Fruit fly (Drosophila melanogaster) whole organism, wandering third instar larva: ENCODE data around the gene Cpr67Fa2.

ENCODE experiments used
- Abd-B ChIP-seq: fragments of >200 bp; optimal IDR thresholded peaks from 2 replicates; lab custom pipeline; 2017; ENCODE audit warnings: missing biosample characterization, missing genetic modification characterization
- CG32264 ChIP-seq: fragments of 200-800 bp; sonication (Bioruptor generic); optimal IDR thresholded peaks from 2 replicates; lab custom pipeline; 2016; ENCODE audit warnings: missing biosample characterization, missing genetic modification characterization
- CG9705 ChIP-seq: fragments of 200-800 bp; sonication (Bioruptor generic); optimal IDR thresholded peaks from 2 replicates; lab custom pipeline; 2018; ENCODE audit warnings: missing biosample characterization, mild to moderate bottlenecking, missing genetic modification characterization
- CrebA ChIP-seq: fragments of 200-800 bp; sonication (Bioruptor generic); optimal IDR thresholded peaks from 2 replicates; lab custom pipeline; 2016; ENCODE audit warnings: missing biosample characterization, mild to moderate bottlenecking, missing genetic modification characterization, borderline replicate concordance
- Dfd ChIP-seq: fragments of >200 bp; optimal IDR thresholded peaks from 2 replicates; lab custom pipeline; 2017; ENCODE audit warnings: missing biosample characterization, missing genetic modification characterization
- Dif ChIP-seq: fragments of 200-275, 200-300 bp; sonication (Bioruptor generic); optimal IDR thresholded peaks from 2 replicates; lab custom pipeline; 2018; ENCODE audit warnings: missing biosample characterization, missing genetic modification characterization; ENCODE audit not compliant: partially characterized antibody
- GATAd ChIP-seq: sonication (Bioruptor generic); optimal IDR thresholded peaks from 2 replicates; lab custom pipeline; 2016; ENCODE audit warnings: missing biosample characterization, missing genetic modification characterization
- HLH106 ChIP-seq: fragments of 200-800 bp; optimal IDR thresholded peaks from 3 replicates; lab custom pipeline; 2019; ENCODE audit warnings: missing biosample characterization, mild to moderate bottlenecking, missing genetic modification characterization, moderate library complexity
- Hnf4 ChIP-seq: fragments of 200-800 bp; sonication (Bioruptor generic); optimal IDR thresholded peaks from 2 replicates; lab custom pipeline; 2016; ENCODE audit warnings: missing biosample characterization, mild to moderate bottlenecking, missing genetic modification characterization
- Hr78 ChIP-seq: fragments of >200 bp; optimal IDR thresholded peaks from 2 replicates; lab custom pipeline; 2017; ENCODE audit warnings: missing biosample characterization, missing genetic modification characterization
- Hr83 ChIP-seq: fragments of 200-300 bp; sonication (Bioruptor generic); optimal IDR thresholded peaks from 2 replicates; lab custom pipeline; 2016; ENCODE audit warnings: missing biosample characterization, mild to moderate bottlenecking, missing genetic modification characterization, moderate library complexity; ENCODE audit not compliant: poor library complexity, severe bottlenecking
- Jra ChIP-seq: sonication (Bioruptor generic); optimal IDR thresholded peaks from 2 replicates; lab custom pipeline; 2016; ENCODE audit warnings: missing biosample characterization, missing genetic modification characterization
- Mio ChIP-seq: sonication (Bioruptor generic); optimal IDR thresholded peaks from 2 replicates; lab custom pipeline; 2016; ENCODE audit warnings: missing biosample characterization, missing genetic modification characterization
- Myc ChIP-seq: fragments of >200 bp; optimal IDR thresholded peaks from 2 replicates; lab custom pipeline; 2017
- N ChIP-seq: fragments of >200 bp; optimal IDR thresholded peaks from 2 replicates; lab custom pipeline; 2018; ENCODE audit warnings: missing biosample characterization, missing external identifiers, missing genetic modification characterization
- OdsH ChIP-seq: fragments of 200-800 bp; sonication (Bioruptor generic); optimal IDR thresholded peaks from 2 replicates; lab custom pipeline; 2016; ENCODE audit warnings: missing biosample characterization, mild to moderate bottlenecking, missing genetic modification characterization
- Rel ChIP-seq, 2 experiments: fragments of 200-800 bp; sonication (Bioruptor generic) in 1 of 2; optimal IDR thresholded peaks; 2 replicates in 1 of 2; 3 replicates in 1 of 2; lab custom pipeline; 2016 to 2019; ENCODE audit warnings: mild to moderate bottlenecking in 2 of 2, missing biosample characterization in 2 of 2, missing genetic modification characterization in 2 of 2, moderate library complexity in 1 of 2
- Sp1 ChIP-seq: fragments of 200-800 bp; sonication (Bioruptor generic); optimal IDR thresholded peaks from 3 replicates; lab custom pipeline; 2019; ENCODE audit warnings: missing biosample characterization, mild to moderate bottlenecking, missing genetic modification characterization, moderate library complexity
- Vsx2 ChIP-seq: fragments of 200-300, 225-300 bp; sonication (Bioruptor generic); optimal IDR thresholded peaks from 2 replicates; lab custom pipeline; 2018; ENCODE audit warnings: missing biosample characterization, missing genetic modification characterization; ENCODE audit not compliant: partially characterized antibody
- br ChIP-seq: fragments of 200-800 bp; sonication (Bioruptor generic); optimal IDR thresholded peaks from 2 replicates; lab custom pipeline; 2016; ENCODE audit warnings: missing biosample characterization, missing genetic modification characterization
- brk ChIP-seq: fragments of 200-800 bp; sonication (Bioruptor generic); optimal IDR thresholded peaks from 2 replicates; lab custom pipeline; 2016; ENCODE audit warnings: missing biosample characterization, mild to moderate bottlenecking, missing genetic modification characterization
- dl ChIP-seq, 2 experiments: fragments of 175-275, 200-275 bp in 1 of 2; fragments of 200-275 bp in 1 of 2; sonication (Bioruptor generic); optimal IDR thresholded peaks; lab custom pipeline; 2018; ENCODE audit warnings: mild to moderate bottlenecking in 2 of 2, missing biosample characterization in 2 of 2, missing genetic modification characterization in 2 of 2, moderate library complexity in 2 of 2; ENCODE audit not compliant: partially characterized antibody in 2 of 2, insufficient read depth in 1 of 2
- dmrt93B ChIP-seq: fragments of 200-800 bp; sonication (Bioruptor generic); optimal IDR thresholded peaks from 2 replicates; lab custom pipeline; 2018; ENCODE audit warnings: missing biosample characterization, mild to moderate bottlenecking, missing genetic modification characterization
- dsf ChIP-seq: sonication (Bioruptor generic); optimal IDR thresholded peaks from 2 replicates; lab custom pipeline; 2016; ENCODE audit warnings: missing biosample characterization, missing genetic modification characterization, borderline replicate concordance
- ey ChIP-seq: fragments of 200-800 bp; sonication (Bioruptor generic); optimal IDR thresholded peaks from 2 replicates; lab custom pipeline; 2016; ENCODE audit warnings: missing biosample characterization, missing genetic modification characterization
- foxo ChIP-seq, 2 experiments: fragments of 200-800 bp; sonication (Bioruptor generic); optimal IDR thresholded peaks; 2 replicates in 1 of 2; 3 replicates in 1 of 2; lab custom pipeline; 2016 to 2017; ENCODE audit warnings: missing biosample characterization in 2 of 2, missing genetic modification characterization in 2 of 2
- fru ChIP-seq: fragments of 200-800 bp; sonication (Bioruptor generic); optimal IDR thresholded peaks from 3 replicates; lab custom pipeline; 2016; ENCODE audit warnings: missing biosample characterization, mild to moderate bottlenecking, missing genetic modification characterization
- h ChIP-seq: fragments of 200-800 bp; sonication (Bioruptor generic); optimal IDR thresholded peaks from 3 replicates; lab custom pipeline; 2016; ENCODE audit warnings: missing biosample characterization, mild to moderate bottlenecking, missing genetic modification characterization
- jim ChIP-seq: fragments of 175-275, 200-325 bp; sonication (Bioruptor generic); optimal IDR thresholded peaks from 2 replicates; lab custom pipeline; 2016; ENCODE audit warnings: missing biosample characterization, mild to moderate bottlenecking, missing genetic modification characterization
- lola ChIP-seq: fragments of >200 bp; optimal IDR thresholded peaks from 2 replicates; lab custom pipeline; 2017; ENCODE audit warnings: missing biosample characterization, missing genetic modification characterization
- pan ChIP-seq: fragments of >200 bp; optimal IDR thresholded peaks from 2 replicates; lab custom pipeline; 2017
- psq ChIP-seq: fragments of 200-800 bp; sonication (Bioruptor generic); optimal IDR thresholded peaks from 3 replicates; lab custom pipeline; 2017; ENCODE audit warnings: missing biosample characterization, mild to moderate bottlenecking, missing genetic modification characterization, moderate library complexity
- rgr ChIP-seq: fragments of 200-800 bp; sonication (Bioruptor generic); optimal IDR thresholded peaks from 3 replicates; lab custom pipeline; 2016; ENCODE audit warnings: missing biosample characterization, mild to moderate bottlenecking, missing genetic modification characterization
- sage ChIP-seq: fragments of 200-800 bp; sonication (Bioruptor generic); optimal IDR thresholded peaks from 2 replicates; lab custom pipeline; 2016; ENCODE audit warnings: missing biosample characterization, mild to moderate bottlenecking, missing genetic modification characterization
- sv ChIP-seq: fragments of 200-800 bp; sonication (Bioruptor generic); optimal IDR thresholded peaks from 3 replicates; lab custom pipeline; 2016; ENCODE audit warnings: missing biosample characterization, missing genetic modification characterization
- tai ChIP-seq: sonication (Bioruptor generic); optimal IDR thresholded peaks from 2 replicates; lab custom pipeline; 2016; ENCODE audit warnings: missing biosample characterization, missing genetic modification characterization
- usp ChIP-seq: fragments of >200 bp; optimal IDR thresholded peaks from 2 replicates; lab custom pipeline; 2017; ENCODE audit warnings: missing biosample characterization, missing genetic modification characterization
- woc ChIP-seq: sonication (Bioruptor generic); optimal IDR thresholded peaks from 2 replicates; lab custom pipeline; 2016; ENCODE audit warnings: missing biosample characterization, mild to moderate bottlenecking, missing genetic modification characterization

Gene Cpr67Fa2

DNA sequence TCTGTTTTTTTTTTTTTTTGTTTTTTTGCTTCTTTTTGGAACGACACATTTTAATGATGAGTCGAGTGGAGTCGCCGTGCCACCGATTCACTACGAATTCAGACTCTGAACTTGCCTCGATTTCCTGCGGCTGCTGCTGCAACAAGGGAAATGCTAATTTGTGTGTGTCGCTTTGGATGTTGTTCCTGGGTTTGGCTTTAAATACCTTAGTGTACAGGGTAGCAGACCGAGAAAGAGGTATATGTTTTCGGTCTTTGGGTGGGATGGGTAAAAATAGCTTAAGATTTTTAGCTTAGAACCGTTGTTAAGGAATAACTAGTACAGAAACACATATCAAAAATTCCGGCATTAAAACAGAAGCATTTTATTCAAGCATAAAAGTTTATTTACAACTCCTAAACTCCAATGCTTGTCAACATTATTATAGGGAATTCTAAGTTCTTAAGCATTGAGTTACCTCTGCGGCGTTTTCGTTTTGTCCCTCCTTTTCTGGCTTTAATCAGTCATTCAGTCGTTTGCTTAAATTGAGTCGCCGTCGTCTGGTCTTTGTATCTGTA is 43.5 kb downstream of the Cpr67Fa2 start:
- TF ChIP-seq sage (GFP tag; lab: Kevin White, UChicago) (no peak), CG32264 (no peak), br (GFP tag; lab: Kevin White, UChicago) (no peak), CG9705 (GFP tag; lab: Kevin White, UChicago) (no peak), dmrt93B (GFP tag; lab: Kevin White, UChicago) (no peak), GATAd (GFP tag; lab: Kevin White, UChicago) (no peak), dl (GFP tag; optimal IDR thresholded peaks at IDR 0.05; lab: Kevin White, UChicago; ENCODE audit: insufficient read depth in 1 of 2, partially characterized antibody in 2 of 2) (no peak), fru (peak; percentile 44), lola (GFP tag; lab: Kevin White, UChicago) (no peak), Dfd (GFP tag; lab: Kevin White, UChicago) (no peak), woc (GFP tag; lab: Kevin White, UChicago) (peak; percentile 69), sv (GFP tag; lab: Kevin White, UChicago) (no peak), Vsx2 (no peak), OdsH (GFP tag; lab: Kevin White, UChicago) (peak; percentile 21), Hnf4 (GFP tag; lab: Kevin White, UChicago) (peak; percentile 1), usp (GFP tag; lab: Kevin White, UChicago) (no peak), Hr83 (GFP tag; lab: Kevin White, UChicago) (no peak), Jra (GFP tag; lab: Kevin White, UChicago) (peak; percentile 5), psq (GFP tag; lab: Kevin White, UChicago) (peak; percentile 46), CrebA (GFP tag; lab: Kevin White, UChicago) (no peak), HLH106 (tag; lab: Kevin White, UChicago) (peak; percentile 47), Sp1 (GFP tag; lab: Kevin White, UChicago) (peak; percentile 44), ey (peak; percentile 44), foxo (GFP tag; optimal IDR thresholded peaks at IDR 0.05; lab: Kevin White, UChicago) (peak in 1 of 2 experiments; percentile 17), h (GFP tag; lab: Kevin White, UChicago) (peak; percentile 49), dsf (GFP tag; lab: Kevin White, UChicago) (no peak), jim (no peak), Mio (GFP tag; lab: Kevin White, UChicago) (no peak), tai (no peak), brk (GFP tag; lab: Kevin White, UChicago) (no peak), Hr78 (GFP tag; lab: Kevin White, UChicago) (no peak), Abd-B (GFP tag; lab: Kevin White, UChicago) (no peak), N (GFP tag; lab: Kevin White, UChicago) (no peak), Rel (GFP tag; optimal IDR thresholded peaks at IDR 0.05; lab: Kevin White, UChicago) (no peak), Rel (tag; optimal IDR thresholded peaks at IDR 0.05; lab: Kevin White, UChicago) (no peak), pan (lab: Kevin White, UChicago) (no peak), rgr (GFP tag; lab: Kevin White, UChicago) (no peak), Dif (GFP tag; lab: Kevin White, UChicago) (no peak), Myc (lab: Kevin White, UChicago) (no peak)

DNA sequence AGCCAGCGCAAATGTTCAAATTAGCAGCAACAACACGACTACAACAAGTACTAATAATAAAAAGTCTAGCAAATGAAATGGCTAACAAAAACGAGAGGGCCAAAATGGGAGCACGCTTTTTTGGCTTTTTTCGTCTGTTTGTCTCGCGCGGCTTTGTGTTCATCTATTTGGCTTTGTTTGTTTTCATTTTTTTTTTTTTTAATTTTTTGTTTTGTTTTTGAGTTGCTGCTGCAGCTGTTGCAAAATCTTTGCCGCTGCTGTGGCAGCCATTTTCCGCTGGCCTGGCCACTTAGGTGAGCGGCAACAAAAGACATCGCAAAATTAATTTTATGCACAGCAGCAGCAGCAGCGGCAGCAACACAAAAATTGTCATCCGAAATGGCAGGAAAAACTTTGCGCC is 46.6 kb downstream of the Cpr67Fa2 start:
- TF ChIP-seq foxo (GFP tag; optimal IDR thresholded peaks at IDR 0.05; lab: Kevin White, UChicago) = no peak
- no peak for TF ChIP-seq pan (lab: Kevin White, UChicago)
- no peak for TF ChIP-seq Abd-B (GFP tag; lab: Kevin White, UChicago)
- TF ChIP-seq tai = no peak
- no peak for TF ChIP-seq sage (GFP tag; lab: Kevin White, UChicago)
- TF ChIP-seq HLH106 (tag; lab: Kevin White, UChicago) = no peak
- no peak for TF ChIP-seq ey
- TF ChIP-seq dsf (GFP tag; lab: Kevin White, UChicago) = no peak
- no peak for TF ChIP-seq woc (GFP tag; lab: Kevin White, UChicago)
- no peak for TF ChIP-seq dl (GFP tag; optimal IDR thresholded peaks at IDR 0.05; lab: Kevin White, UChicago; ENCODE audit: insufficient read depth in 1 of 2, partially characterized antibody in 2 of 2)
